Worm (Caenorhabditis elegans) whole organism, L4 larva: ENCODE data around the gene Y46G5A.7.
"Not testable (repeated sequence)": the region's sequence is repeated elsewhere in the genome, so short reads cannot be mapped to it uniquely, and the experiment has no call there.

ENCODE experiments used
- F37D6.2 ChIP-seq: sonication (generic microtip); optimal IDR thresholded peaks from 2 replicates; lab custom pipeline; 2016; ENCODE audit warnings: mild to moderate bottlenecking, missing genetic modification characterization, missing compliant biosample characterization
- F49E8.2 ChIP-seq: sonication (generic microtip); optimal IDR thresholded peaks from 2 replicates; lab custom pipeline; 2016; ENCODE audit warnings: missing compliant biosample characterization, mild to moderate bottlenecking, missing genetic modification characterization, borderline replicate concordance
- R02D3.7 ChIP-seq: fragments of 150-350 bp; sonication (generic microtip); optimal IDR thresholded peaks from 3 replicates; lab custom pipeline; 2014; ENCODE audit warnings: missing biosample characterization, missing genetic modification characterization
- Y48G9A.11 ChIP-seq: fragments of 200-800 bp; sonication (Bioruptor generic); IDR thresholded peaks from 2 replicates; pipeline ENCODE4 v1.3.6; 2022; ENCODE audit warnings: missing genetic modification reagents, missing genetic modification characterization, missing compliant biosample characterization
- aha-1 ChIP-seq: fragments of 150-350 bp; peaks from one replicate; lab custom pipeline; 2014; ENCODE audit warnings: missing biosample characterization, missing genetic modification characterization
- aly-2 ChIP-seq: sonication (generic microtip); optimal IDR thresholded peaks from 2 replicates; lab custom pipeline; 2018; ENCODE audit warnings: missing biosample characterization, missing genetic modification characterization
- ama-1 ChIP-seq: fragments of 150-350 bp; optimal IDR thresholded peaks from 2 replicates; lab custom pipeline; 2014; ENCODE audit warnings: inconsistent platforms, mixed read lengths
- arid-1 ChIP-seq: fragments of 200-800 bp; sonication (Bioruptor generic); conservative IDR thresholded peaks from 2 replicates; pipeline ENCODE4 v1.3.6; 2022; ENCODE audit warnings: missing genetic modification reagents, missing genetic modification characterization, missing compliant biosample characterization
- attf-4 ChIP-seq: sonication (generic microtip); optimal IDR thresholded peaks from 3 replicates; lab custom pipeline; 2017; ENCODE audit warnings: missing biosample characterization, missing genetic modification characterization
- ceh-28 ChIP-seq: fragments of 150-350 bp; optimal IDR thresholded peaks from 2 replicates; lab custom pipeline; 2014; ENCODE audit warnings: missing biosample characterization, missing genetic modification reagents, missing genetic modification characterization
- ceh-32 ChIP-seq: sonication (generic microtip); optimal IDR thresholded peaks from 2 replicates; lab custom pipeline; 2016; ENCODE audit warnings: mild to moderate bottlenecking, missing genetic modification characterization, missing compliant biosample characterization; ENCODE audit not compliant: poor library complexity
- ctbp-1 ChIP-seq: fragments of 200-800 bp; sonication (Bioruptor generic); IDR thresholded peaks from 2 replicates; pipeline ENCODE4 v1.3.6; 2022; ENCODE audit warnings: missing genetic modification reagents, missing genetic modification characterization, missing compliant biosample characterization
- daf-16 ChIP-seq, 3 experiments: sonication (generic microtip); optimal IDR thresholded peaks; 2 replicates each; lab custom pipeline; 2016 to 2017; ENCODE audit warnings: missing genetic modification characterization in 3 of 3, missing genetic modification reagents in 3 of 3, mild to moderate bottlenecking in 2 of 3, missing compliant biosample characterization in 2 of 3, missing biosample characterization in 1 of 3, moderate library complexity in 1 of 3
- daf-19 ChIP-seq: fragments of 200-800 bp; sonication (Bioruptor generic); conservative IDR thresholded peaks from 2 replicates; pipeline ENCODE4 v1.3.6; 2022; ENCODE audit warnings: missing genetic modification characterization, missing compliant biosample characterization
- duxl-1 ChIP-seq: sonication (generic microtip); optimal IDR thresholded peaks from 2 replicates; lab custom pipeline; 2016; ENCODE audit warnings: mild to moderate bottlenecking, missing genetic modification characterization, moderate library complexity, missing compliant biosample characterization; ENCODE audit not compliant: poor library complexity
- dve-1 ChIP-seq: sonication (generic microtip); optimal IDR thresholded peaks from 2 replicates; lab custom pipeline; 2017; ENCODE audit warnings: antibody characterized with exemption, mild to moderate bottlenecking, missing genetic modification characterization, missing compliant biosample characterization; ENCODE audit not compliant: insufficient read depth
- fkh-10 ChIP-seq: fragments of 150-350 bp; optimal IDR thresholded peaks from 2 replicates; lab custom pipeline; 2014; ENCODE audit warnings: missing biosample characterization, missing genetic modification reagents, missing genetic modification characterization
- hif-1 ChIP-seq, 2 experiments: sonication (generic microtip); optimal IDR thresholded peaks; 2 replicates each; lab custom pipeline; 2016 to 2017; ENCODE audit warnings: missing compliant biosample characterization in 2 of 2, missing genetic modification characterization in 2 of 2, missing genetic modification reagents in 2 of 2, missing genotype in 2 of 2, mild to moderate bottlenecking in 1 of 2
- hlh-11 ChIP-seq: fragments of 200-800 bp; sonication (Bioruptor generic); optimal IDR thresholded peaks from 2 replicates; lab custom pipeline; 2018; ENCODE audit warnings: mild to moderate bottlenecking, missing genetic modification characterization, missing compliant biosample characterization
- hmg-1.1 ChIP-seq: fragments of 200-800 bp; sonication (Bioruptor generic); IDR thresholded peaks from 2 replicates; pipeline ENCODE4 v1.3.6; 2022; ENCODE audit warnings: missing genetic modification reagents, missing genetic modification characterization, missing compliant biosample characterization
- lin-1 ChIP-seq: fragments of 200-800 bp; sonication (Bioruptor generic); IDR thresholded peaks from 2 replicates; pipeline ENCODE4 v1.3.6; 2022; ENCODE audit warnings: missing genetic modification reagents, missing genetic modification characterization, missing compliant biosample characterization
- lin-29 ChIP-seq: fragments of 200-800 bp; sonication (Bioruptor generic); IDR thresholded peaks from 2 replicates; pipeline ENCODE4 v1.3.6; 2022; ENCODE audit warnings: missing genetic modification reagents, missing genetic modification characterization, missing compliant biosample characterization
- lin-38 ChIP-seq: fragments of 200-800 bp; sonication (Bioruptor generic); IDR thresholded peaks from 2 replicates; pipeline ENCODE4 v1.3.6; 2022; ENCODE audit warnings: missing genetic modification reagents, missing genetic modification characterization, missing compliant biosample characterization
- mep-1 ChIP-seq: fragments of 150-350 bp; sonication (generic microtip); optimal IDR thresholded peaks from 3 replicates; lab custom pipeline; 2014; ENCODE audit warnings: missing biosample characterization, missing genetic modification characterization
- mes-2 ChIP-seq: sonication (generic microtip); optimal IDR thresholded peaks from 2 replicates; lab custom pipeline; 2016; ENCODE audit warnings: missing genotype, mild to moderate bottlenecking, missing genetic modification characterization, missing compliant biosample characterization; ENCODE audit not compliant: poor library complexity, severe bottlenecking
- nhr-102 ChIP-seq: sonication (generic microtip); optimal IDR thresholded peaks from 2 replicates; lab custom pipeline; 2016; ENCODE audit warnings: mild to moderate bottlenecking, missing genetic modification characterization, moderate library complexity, missing compliant biosample characterization
- nhr-28 ChIP-seq: fragments of 150-350 bp; optimal IDR thresholded peaks from 2 replicates; lab custom pipeline; 2014; ENCODE audit warnings: missing biosample characterization, missing genetic modification characterization
- nhr-77 ChIP-seq: fragments of 150-350 bp; optimal IDR thresholded peaks from 2 replicates; lab custom pipeline; 2014; ENCODE audit warnings: missing biosample characterization, missing genetic modification characterization
- pha-4 ChIP-seq, 2 experiments: fragments of 150-350 bp in 1 of 2; fragments of 200-800 bp in 1 of 2; sonication (Bioruptor generic) in 1 of 2; IDR thresholded peaks in 1 of 2; optimal IDR thresholded peaks in 1 of 2; 2 replicates each; pipeline versions ENCODE4 v1.3.6 to Lab custom; 2014 to 2022; ENCODE audit warnings: missing genetic modification characterization in 2 of 2, missing genetic modification reagents in 2 of 2, missing biosample characterization in 1 of 2, missing compliant biosample characterization in 1 of 2
- pqm-1 ChIP-seq: sonication (generic microtip); optimal IDR thresholded peaks from 2 replicates; lab custom pipeline; 2017; ENCODE audit warnings: missing biosample characterization, missing genetic modification characterization
- rbr-2 ChIP-seq: sonication (generic microtip); optimal IDR thresholded peaks from 2 replicates; lab custom pipeline; 2016; ENCODE audit warnings: missing genotype, missing genetic modification characterization, missing compliant biosample characterization
- sdz-12 ChIP-seq: fragments of 200-800 bp; sonication (Bioruptor generic); optimal IDR thresholded peaks from 2 replicates; lab custom pipeline; 2018; ENCODE audit warnings: mild to moderate bottlenecking, missing genetic modification characterization, missing compliant biosample characterization
- set-16 ChIP-seq: fragments of 200-800 bp; sonication (Bioruptor generic); IDR thresholded peaks from 2 replicates; pipeline ENCODE4 v1.3.6; 2022; ENCODE audit warnings: missing genetic modification reagents, missing genetic modification characterization, missing compliant biosample characterization
- snpc-1.2 ChIP-seq: fragments of 200-800 bp; sonication (Bioruptor generic); IDR thresholded peaks from 2 replicates; pipeline ENCODE4 v1.3.6; 2022; ENCODE audit warnings: missing genetic modification reagents, missing genetic modification characterization, missing compliant biosample characterization
- snpc-4 ChIP-seq: fragments of 150-350 bp; optimal IDR thresholded peaks from 2 replicates; lab custom pipeline; 2014; ENCODE audit warnings: missing biosample characterization, missing genetic modification characterization
- spr-3 ChIP-seq: fragments of 200-800 bp; sonication (Bioruptor generic); optimal IDR thresholded peaks from 2 replicates; lab custom pipeline; 2018; ENCODE audit warnings: mild to moderate bottlenecking, missing genetic modification characterization, missing compliant biosample characterization
- vab-7 ChIP-seq: fragments of 200-800 bp; sonication (Bioruptor generic); IDR thresholded peaks from 2 replicates; pipeline ENCODE4 v1.3.6; 2022; ENCODE audit warnings: missing genetic modification reagents, missing genetic modification characterization, missing compliant biosample characterization
- zip-2 ChIP-seq: fragments of 150-350 bp; optimal IDR thresholded peaks from 2 replicates; lab custom pipeline; 2014; ENCODE audit warnings: missing biosample characterization, missing genetic modification characterization
- ztf-7 ChIP-seq: fragments of 150-350 bp; optimal IDR thresholded peaks from 2 replicates; lab custom pipeline; 2014; ENCODE audit warnings: missing biosample characterization, missing genetic modification characterization

Y46G5A.7 gene

ce11 chrII:12778374-12778773, 22.2 kb upstream of the Y46G5A.7 start (continued):
- TF ChIP-seq duxl-1 (tag; lab: Kevin White, UChicago) = peak; percentile 50
- TF ChIP-seq lin-1 (GFP tag; lab: Robert Waterston, UW) = 0 out of 2 replicates have a peak, but pooled peaks have one; percentile 16
- peak; percentile 87 for TF ChIP-seq Y48G9A.11 (GFP tag; lab: Robert Waterston, UW)
- 0 out of 2 replicates have a peak, but pooled peaks have one; percentile 34 for TF ChIP-seq ctbp-1 (GFP tag; lab: Robert Waterston, UW)
- peak; percentile 38 for TF ChIP-seq F49E8.2 (tag; lab: Kevin White, UChicago)
- TF ChIP-seq dve-1 (tag; lab: Kevin White, UChicago) = peak; percentile 19
- TF ChIP-seq arid-1 (GFP tag; lab: Robert Waterston, UW) = peak; percentile 40
- TF ChIP-seq mes-2 (tag; lab: Kevin White, UChicago) = peak; percentile 79
- TF ChIP-seq pha-4 (GFP tag; IDR thresholded peaks at IDR 0.05; lab: Robert Waterston, UW) = peak; percentile 48; the same call in 1 of the 2 replicates
- not testable (repeated sequence) for TF ChIP-seq pha-4 (tag; optimal IDR thresholded peaks at IDR 0.05; lab: Kevin White, UChicago)
- peak; percentile 81 for TF ChIP-seq snpc-4 (tag; lab: Kevin White, UChicago)
- TF ChIP-seq lin-38 (GFP tag; lab: Robert Waterston, UW) = peak; percentile 84
- TF ChIP-seq, all 104 proteins: peak for 33; not testable (repeated sequence) for 71

DNA sequence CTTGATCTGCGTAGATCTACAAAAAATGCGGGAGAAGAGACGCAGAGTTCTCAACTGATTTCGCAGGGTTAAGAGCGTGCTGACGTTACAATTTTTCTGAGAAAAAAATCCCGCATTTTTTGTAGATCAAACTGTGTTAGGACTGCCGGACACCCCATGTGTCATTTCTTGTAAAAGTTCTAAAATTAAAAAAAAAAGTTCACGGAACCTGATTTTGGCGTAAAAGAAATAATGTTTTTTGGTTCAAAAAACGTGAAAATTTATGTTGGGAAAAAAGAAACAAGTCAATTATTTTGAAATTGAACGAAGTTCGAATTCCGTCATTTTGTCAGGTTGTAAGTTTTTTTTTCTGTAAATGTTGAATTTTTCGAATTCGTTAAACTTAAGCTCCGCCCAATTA, 20.2 kb upstream of the Y46G5A.7 start, which contains the start of gene Y46G5A.34:
TSS of gene Y46G5A.34 (plus strand) at position 301 of the 400 bp plus-strand sequence.
- TF ChIP-seq aha-1 = peak; percentile 60
- TF ChIP-seq vab-7 (GFP tag; lab: Robert Waterston, UW) = no peak

DNA sequence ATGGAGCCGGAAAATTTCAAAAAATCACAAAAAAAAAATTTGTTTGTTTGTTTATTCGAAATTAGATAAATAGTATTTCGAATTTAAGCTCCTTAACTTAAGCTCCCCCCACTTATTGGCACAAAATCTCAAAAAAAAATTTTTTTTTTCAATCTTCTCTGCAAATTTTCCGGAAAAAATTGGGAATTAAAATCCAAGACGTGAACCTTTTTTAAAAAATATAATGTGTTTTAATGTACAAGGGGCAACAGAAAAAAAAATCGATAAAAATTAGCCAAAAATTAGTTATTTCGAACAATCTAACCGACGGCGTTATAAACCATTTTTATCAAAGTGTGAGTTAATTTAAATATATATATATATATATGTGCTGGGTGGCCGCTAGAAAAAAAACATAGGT, 18.3 kb upstream of the Y46G5A.7 start, which contains the start of gene Y46G5A.14:
TSS of gene Y46G5A.14 (plus strand) at position 301 of the 400 bp plus-strand sequence.
- TF ChIP-seq ama-1 (no peak), lin-29 (no peak), ceh-28 (tag; lab: Kevin White, UChicago) (no peak), rbr-2 (no peak), set-16 (no peak), hlh-11 (tag; lab: Kevin White, UChicago) (no peak), sdz-12 (GFP tag; lab: Kevin White, UChicago) (no peak)

ce11 chrII:12769947-12770346, 13.8 kb upstream of the Y46G5A.7 start:
- peak; percentile 73 for TF ChIP-seq set-16
- TF ChIP-seq Y48G9A.11 (GFP tag; lab: Robert Waterston, UW) = no peak

ce11 chrII:12768167-12768712, 12.1 kb upstream of the Y46G5A.7 start, which contains the start of the genes vps-2 and tiar-2:
Gene vps-2 (minus strand): TSS chrII:12768217.
Gene tiar-2 (plus strand): TSS chrII:12768686.
- TF ChIP-seq pqm-1 = peak; percentile 64
- TF ChIP-seq daf-16 (GFP tag; optimal IDR thresholded peaks at IDR 0.05; lab: Kevin White, UChicago) = no peak
- TF ChIP-seq daf-16 (tag; optimal IDR thresholded peaks at IDR 0.05; lab: Kevin White, UChicago) = peak; percentile 41
- TF ChIP-seq dve-1 (tag; lab: Kevin White, UChicago) = peak; percentile 41
- TF ChIP-seq hif-1 (tag; optimal IDR thresholded peaks at IDR 0.05; lab: Kevin White, UChicago) = no peak
- TF ChIP-seq zip-2 (tag; lab: Kevin White, UChicago) = no peak
- peak; percentile 77 for TF ChIP-seq mep-1
- TF ChIP-seq ctbp-1 (GFP tag; lab: Robert Waterston, UW) = 0 out of 2 replicates have a peak, but pooled peaks have one; percentile 15
- peak; percentile 6 for TF ChIP-seq fkh-10 (GFP tag; lab: Kevin White, UChicago)
- TF ChIP-seq daf-19 = no peak
- TF ChIP-seq hmg-1.1 = no peak
- TF ChIP-seq nhr-28 (tag; lab: Kevin White, UChicago) = peak; percentile 46
- TF ChIP-seq rbr-2 = peak; percentile 62
- no peak for TF ChIP-seq lin-1 (GFP tag; lab: Robert Waterston, UW)
- TF ChIP-seq lin-38 (GFP tag; lab: Robert Waterston, UW) = peak; percentile 94
- no peak for TF ChIP-seq pha-4 (GFP tag; IDR thresholded peaks at IDR 0.05; lab: Robert Waterston, UW)
- no peak for TF ChIP-seq pha-4 (tag; optimal IDR thresholded peaks at IDR 0.05; lab: Kevin White, UChicago)
- TF ChIP-seq ztf-7 = peak; percentile 80
- TF ChIP-seq aly-2 (tag; lab: Kevin White, UChicago) = no peak
- TF ChIP-seq hlh-11 (tag; lab: Kevin White, UChicago) = peak; percentile 46
- peak; percentile 46 for TF ChIP-seq mes-2 (tag; lab: Kevin White, UChicago)
- TF ChIP-seq R02D3.7 (tag; lab: Kevin White, UChicago) = no peak
- no peak for TF ChIP-seq attf-4 (tag; lab: Kevin White, UChicago)
- TF ChIP-seq nhr-77 = peak; percentile 44
- no peak for TF ChIP-seq ceh-32 (tag; lab: Kevin White, UChicago)
- no peak for TF ChIP-seq spr-3 (GFP tag; lab: Kevin White, UChicago)
- peak; percentile 26 for TF ChIP-seq nhr-102
- no peak for TF ChIP-seq aha-1
- peak; percentile 41 for TF ChIP-seq F37D6.2
- TF ChIP-seq snpc-1.2 = no peak
